Fruit fly (Drosophila melanogaster) whole organism, embryonic: Measurements from ENCODE around the gene E2f1.

Experiments
- Atf-2 ChIP-seq: fragments of 200-800 bp; sonication (Bioruptor generic); optimal IDR thresholded peaks from 2 replicates; lab custom pipeline; 2016; ENCODE audit warnings: missing biosample characterization, missing genetic modification characterization
- CG10147 ChIP-seq: fragments of 200-800 bp; sonication (Bioruptor generic); optimal IDR thresholded peaks from 2 replicates; lab custom pipeline; 2019; ENCODE audit warnings: missing biosample characterization, mild to moderate bottlenecking, missing genetic modification characterization, moderate library complexity
- CG11398 ChIP-seq: fragments of 200-800 bp; sonication (Bioruptor generic); optimal IDR thresholded peaks from 2 replicates; lab custom pipeline; 2016; ENCODE audit warnings: missing biosample characterization, missing genetic modification characterization
- CG11696 ChIP-seq: fragments of 200-800 bp; sonication (Bioruptor generic); IDR thresholded peaks from 2 replicates; pipeline ENCODE4 v1.3.6; 2022; ENCODE audit warnings: missing biosample characterization, missing genetic modification characterization
- CG12104 ChIP-seq: fragments of 200-800 bp; sonication (Bioruptor generic); optimal IDR thresholded peaks from 3 replicates; lab custom pipeline; 2016; ENCODE audit warnings: missing biosample characterization, missing genetic modification characterization
- CG18599 ChIP-seq: fragments of 200-800 bp; sonication (Bioruptor generic); optimal IDR thresholded peaks from 3 replicates; lab custom pipeline; 2017; ENCODE audit warnings: missing biosample characterization, missing genetic modification characterization, mild to moderate bottlenecking, moderate library complexity, missing genetic modification reagents
- CG18764 ChIP-seq: fragments of 200-800 bp; sonication (Bioruptor generic); optimal IDR thresholded peaks from 3 replicates; lab custom pipeline; 2016; ENCODE audit warnings: missing biosample characterization, missing genetic modification characterization
- CG2116 ChIP-seq: fragments of 200-800 bp; sonication (Bioruptor generic); optimal IDR thresholded peaks from 3 replicates; lab custom pipeline; 2018; ENCODE audit warnings: missing biosample characterization, mild to moderate bottlenecking, missing genetic modification characterization
- CG2199 ChIP-seq: fragments of 200-800 bp; sonication (Bioruptor generic); IDR thresholded peaks from 3 replicates; pipeline ENCODE4 v1.3.6; 2022; ENCODE audit warnings: missing biosample characterization, missing genetic modification characterization
- CG2202 ChIP-seq: fragments of 200-800 bp; sonication (Bioruptor generic); optimal IDR thresholded peaks from 2 replicates; lab custom pipeline; 2018; ENCODE audit warnings: missing biosample characterization, mild to moderate bottlenecking, missing genetic modification characterization
- CG30431 ChIP-seq: fragments of 200-800 bp; sonication (Bioruptor generic); optimal IDR thresholded peaks from 2 replicates; lab custom pipeline; 2017; ENCODE audit warnings: missing biosample characterization, missing genetic modification characterization
- CG32772 ChIP-seq: fragments of 200-800 bp; sonication (Bioruptor generic); IDR thresholded peaks from 2 replicates; pipeline ENCODE4 v1.3.6; 2022; ENCODE audit warnings: missing biosample characterization, missing genetic modification characterization
- CG3847 ChIP-seq: fragments of 200-800 bp; sonication (Bioruptor generic); IDR thresholded peaks from 2 replicates; pipeline ENCODE4 v1.3.6; 2022; ENCODE audit warnings: missing biosample characterization, missing genetic modification characterization
- CG5245 ChIP-seq: fragments of 200-800 bp; sonication (Bioruptor generic); optimal IDR thresholded peaks from 3 replicates; lab custom pipeline; 2016; ENCODE audit warnings: missing biosample characterization, missing genetic modification characterization
- CG6654 ChIP-seq: fragments of 200-800 bp; sonication (Bioruptor generic); optimal IDR thresholded peaks from 2 replicates; lab custom pipeline; 2017; ENCODE audit warnings: missing biosample characterization, mild to moderate bottlenecking, missing genetic modification characterization
- CG7987 ChIP-seq: fragments of 200-800 bp; sonication (Bioruptor generic); optimal IDR thresholded peaks from 2 replicates; lab custom pipeline; 2018; ENCODE audit warnings: missing biosample characterization, mild to moderate bottlenecking, missing genetic modification characterization, moderate library complexity
- Camta ChIP-seq: fragments of 200-800 bp; sonication (Bioruptor generic); optimal IDR thresholded peaks from 2 replicates; lab custom pipeline; 2016; ENCODE audit warnings: missing biosample characterization, missing genetic modification characterization
- CrebB ChIP-seq: fragments of 200-800 bp; sonication (Bioruptor generic); optimal IDR thresholded peaks from 3 replicates; lab custom pipeline; 2018; ENCODE audit warnings: missing biosample characterization, mild to moderate bottlenecking, missing genetic modification characterization
- Dp ChIP-seq: fragments of 200-800 bp; sonication (Bioruptor generic); optimal IDR thresholded peaks from 2 replicates; lab custom pipeline; 2018; ENCODE audit warnings: missing biosample characterization, mild to moderate bottlenecking, missing genetic modification characterization, moderate library complexity
- Gug ChIP-seq: fragments of 200-800 bp; sonication (Bioruptor generic); IDR thresholded peaks from 4 replicates; pipeline ENCODE4 v1.3.6; 2022; ENCODE audit warnings: missing biosample characterization, missing genetic modification characterization
- HLHmδ ChIP-seq: fragments of 200-800 bp; sonication (Bioruptor generic); optimal IDR thresholded peaks from 2 replicates; lab custom pipeline; 2018; ENCODE audit warnings: missing biosample characterization, mild to moderate bottlenecking, missing genetic modification characterization, moderate library complexity
- Hr39 ChIP-seq: fragments of >200 bp; optimal IDR thresholded peaks from 2 replicates; lab custom pipeline; 2017
- Kr ChIP-seq: fragments of 200-800 bp; sonication (Bioruptor generic); optimal IDR thresholded peaks from 2 replicates; lab custom pipeline; 2017; ENCODE audit warnings: missing biosample characterization, mild to moderate bottlenecking, missing genetic modification characterization
- Med ChIP-seq: fragments of 200-800 bp; sonication (Bioruptor generic); peaks from one replicate; lab custom pipeline; 2016; ENCODE audit warnings: missing biosample characterization, missing genetic modification characterization, mild to moderate bottlenecking, inconsistent platforms, moderate library complexity
- NC2α ChIP-seq: fragments of 200-800 bp; sonication (Bioruptor generic); optimal IDR thresholded peaks from 2 replicates; lab custom pipeline; 2016; ENCODE audit warnings: missing biosample characterization, missing genetic modification characterization
- NC2β ChIP-seq: fragments of 200-800 bp; sonication (Bioruptor generic); optimal IDR thresholded peaks from 2 replicates; lab custom pipeline; 2016; ENCODE audit warnings: missing biosample characterization, missing genetic modification characterization
- Ravus ChIP-seq: fragments of 200-800 bp; sonication (Bioruptor generic); IDR thresholded peaks from 2 replicates; pipeline ENCODE4 v1.3.6; 2022; ENCODE audit warnings: missing biosample characterization, missing genetic modification characterization
- Trl ChIP-seq, 3 experiments: fragments of >200 bp in 2 of 3; fragments of 200-800 bp in 1 of 3; sonication (Bioruptor generic) in 1 of 3; optimal IDR thresholded peaks; 2 replicates in 1 of 3; 3 replicates in 2 of 3; lab custom pipeline; 2016 to 2017; ENCODE audit warnings: missing biosample characterization in 1 of 3, missing genetic modification characterization in 1 of 3
- abd-A ChIP-seq: fragments of 200-800 bp; sonication (Bioruptor generic); optimal IDR thresholded peaks from 3 replicates; lab custom pipeline; 2019; ENCODE audit warnings: missing biosample characterization, mild to moderate bottlenecking, missing genetic modification characterization, moderate library complexity
- az2 ChIP-seq: fragments of 200-800 bp; sonication (Bioruptor generic); optimal IDR thresholded peaks from 3 replicates; lab custom pipeline; 2016; ENCODE audit warnings: missing biosample characterization, missing genetic modification characterization
- btn ChIP-seq: fragments of 200-800 bp; sonication (Bioruptor generic); optimal IDR thresholded peaks from 2 replicates; lab custom pipeline; 2016; ENCODE audit warnings: missing biosample characterization, missing genetic modification characterization
- chinmo ChIP-seq: fragments of 200-800 bp; sonication (Bioruptor generic); IDR thresholded peaks from 4 replicates; pipeline ENCODE4 v1.3.6; 2022; ENCODE audit warnings: missing biosample characterization, missing genetic modification characterization; ENCODE audit not compliant: partially characterized antibody
- ci ChIP-seq: fragments of 200-800 bp; sonication (Bioruptor generic); IDR thresholded peaks from 3 replicates; pipeline ENCODE4 v1.3.6; 2022; ENCODE audit warnings: missing biosample characterization, missing genetic modification characterization
- emc ChIP-seq: fragments of 200-800 bp; sonication (Bioruptor generic); optimal IDR thresholded peaks from 2 replicates; lab custom pipeline; 2016; ENCODE audit warnings: missing biosample characterization, missing genetic modification characterization
- en ChIP-seq: fragments of 200-800 bp; sonication (Bioruptor generic); optimal IDR thresholded peaks from 2 replicates; lab custom pipeline; 2016; ENCODE audit warnings: missing biosample characterization, missing genetic modification characterization
- eyg ChIP-seq: fragments of 200-800 bp; sonication (Bioruptor generic); optimal IDR thresholded peaks from 3 replicates; lab custom pipeline; 2016; ENCODE audit warnings: missing biosample characterization, missing genetic modification characterization
- grau ChIP-seq: fragments of 200-800 bp; optimal IDR thresholded peaks from 3 replicates; lab custom pipeline; 2019; ENCODE audit warnings: missing biosample characterization, mild to moderate bottlenecking, missing genetic modification characterization, moderate library complexity
- gt ChIP-seq: fragments of 200-800 bp; sonication (Bioruptor generic); IDR thresholded peaks from 2 replicates; pipeline ENCODE4 v1.3.6; 2022; ENCODE audit warnings: missing biosample characterization, missing genetic modification characterization
- inv ChIP-seq: fragments of 200-800 bp; sonication (Bioruptor generic); IDR thresholded peaks from 2 replicates; pipeline ENCODE4 v1.3.6; 2022; ENCODE audit warnings: missing biosample characterization, missing genetic modification characterization; ENCODE audit not compliant: partially characterized antibody
- jumu ChIP-seq: fragments of 200-800 bp; sonication (Bioruptor generic); optimal IDR thresholded peaks from 3 replicates; lab custom pipeline; 2016; ENCODE audit warnings: missing biosample characterization, missing genetic modification characterization
- kay ChIP-seq: fragments of 200-800 bp; sonication (Bioruptor generic); optimal IDR thresholded peaks from 2 replicates; lab custom pipeline; 2016; ENCODE audit warnings: missing biosample characterization, missing genetic modification characterization
- luna ChIP-seq: fragments of 200-800 bp; sonication (Bioruptor generic); optimal IDR thresholded peaks from 2 replicates; lab custom pipeline; 2016; ENCODE audit warnings: missing biosample characterization, missing genetic modification characterization
- nau ChIP-seq: fragments of 200-800 bp; sonication (Bioruptor generic); optimal IDR thresholded peaks from 3 replicates; lab custom pipeline; 2017; ENCODE audit warnings: missing biosample characterization, mild to moderate bottlenecking, missing genetic modification characterization, missing genetic modification reagents
- nmo ChIP-seq: fragments of 200-800 bp; sonication (Bioruptor generic); optimal IDR thresholded peaks from 2 replicates; lab custom pipeline; 2018; ENCODE audit warnings: missing biosample characterization, mild to moderate bottlenecking, missing genetic modification characterization, moderate library complexity
- psq ChIP-seq: fragments of 200-800 bp; sonication (Bioruptor generic); optimal IDR thresholded peaks from 2 replicates; lab custom pipeline; 2017; ENCODE audit warnings: missing biosample characterization, missing genetic modification characterization
- sim ChIP-seq: fragments of 200-800 bp; sonication (Bioruptor generic); IDR thresholded peaks from 2 replicates; pipeline ENCODE4 v1.3.6; 2022; ENCODE audit warnings: missing biosample characterization, missing genetic modification characterization
- ssp ChIP-seq: fragments of 200-800 bp; sonication (Bioruptor generic); IDR thresholded peaks from 2 replicates; pipeline ENCODE4 v1.3.6; 2022; ENCODE audit warnings: missing biosample characterization, missing genetic modification characterization
- trh ChIP-seq: fragments of 200-800 bp; sonication (Bioruptor generic); optimal IDR thresholded peaks from 2 replicates; lab custom pipeline; 2016; ENCODE audit warnings: missing biosample characterization, missing genetic modification characterization
- vnd ChIP-seq: fragments of 200-800 bp; sonication (Bioruptor generic); IDR thresholded peaks from 3 replicates; pipeline ENCODE4 v1.3.6; 2022; ENCODE audit warnings: missing biosample characterization, missing genetic modification characterization; ENCODE audit not compliant: partially characterized antibody

The E2f1 gene

DNA sequence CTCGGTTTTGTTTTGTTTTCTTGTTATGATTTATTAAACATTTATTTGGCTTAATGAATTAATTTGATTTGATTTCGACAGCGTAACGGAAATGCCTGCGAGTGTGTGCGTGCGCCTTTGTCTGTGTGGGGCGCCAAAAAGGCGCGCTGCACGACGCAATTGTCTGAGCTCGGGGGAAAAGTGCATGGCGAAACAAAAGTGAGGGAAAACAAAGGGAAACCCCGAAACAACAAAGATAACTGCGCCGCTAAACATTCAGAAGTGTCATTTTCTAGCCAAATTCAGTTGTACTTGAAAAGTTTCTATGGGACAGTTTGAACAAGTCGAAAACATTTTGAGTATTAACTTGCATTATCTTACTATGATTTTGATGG lies 69.3 kb downstream of the E2f1 start (continued):
- TF ChIP-seq gt (GFP tag; lab: Robert Waterston, UW): 0 out of 2 replicates have a peak, but pooled peaks have one; percentile 16
- TF ChIP-seq jumu (GFP tag; lab: Kevin White, UChicago): no peak
- no peak for TF ChIP-seq nau
- TF ChIP-seq ci (GFP tag; lab: Robert Waterston, UW): peak; percentile 66
- TF ChIP-seq CG2199: peak; percentile 27; the same call in 1 of the 3 replicates
- TF ChIP-seq CG3847 (GFP tag; lab: Robert Waterston, UW): peak; percentile 27; the same call in 1 of the 2 replicates
- TF ChIP-seq CG18599 (GFP tag; lab: Kevin White, UChicago): no peak
- TF ChIP-seq CG18764 (GFP tag; lab: Kevin White, UChicago): peak; percentile 92
- no peak for TF ChIP-seq Camta (GFP tag; lab: Kevin White, UChicago)
- no peak for TF ChIP-seq en (GFP tag; lab: Kevin White, UChicago)
- TF ChIP-seq inv (GFP tag; lab: Robert Waterston, UW): no peak
- TF ChIP-seq Gug: no peak

DNA sequence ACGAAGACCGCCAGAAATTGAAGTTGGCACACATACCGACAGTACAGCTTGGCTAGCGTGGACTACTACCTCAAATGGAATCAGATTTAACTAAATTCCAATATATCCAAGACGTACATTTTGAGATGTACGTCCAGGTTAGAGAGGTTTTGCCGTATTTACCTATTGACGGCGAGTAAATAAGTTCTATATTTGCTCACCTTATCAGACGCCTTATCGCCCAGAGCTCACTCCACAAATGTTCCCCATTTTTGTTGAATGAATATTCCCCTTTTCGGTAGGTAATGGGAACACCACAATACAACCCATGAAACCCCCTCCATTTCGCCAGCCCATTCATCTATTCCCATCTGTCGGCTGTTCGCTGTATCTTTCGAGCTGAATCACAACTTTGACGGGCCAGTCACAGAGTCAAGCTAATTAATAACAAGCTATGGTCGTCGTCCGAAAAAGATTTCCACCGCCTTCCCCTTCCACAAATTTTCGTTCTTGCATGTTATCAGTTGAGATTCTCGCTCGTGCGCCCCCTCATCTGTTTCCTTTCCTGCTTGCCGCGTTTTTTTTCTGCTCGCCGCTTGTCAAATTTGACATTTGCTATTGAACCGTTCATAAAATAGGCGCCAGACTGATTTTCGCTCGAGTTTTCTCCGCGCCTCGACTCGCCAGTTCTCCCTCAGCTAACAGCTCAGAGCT lies 69.8 kb downstream of the E2f1 start:
- peak; percentile 56 for TF ChIP-seq abd-A
- TF ChIP-seq CG30431 (GFP tag; lab: Kevin White, UChicago): peak; percentile 93
- TF ChIP-seq Dp (GFP tag; lab: Kevin White, UChicago): no peak
- peak; percentile 80 for TF ChIP-seq az2 (GFP tag; lab: Kevin White, UChicago)
- TF ChIP-seq NC2β (GFP tag; lab: Kevin White, UChicago): peak; percentile 97
- peak; percentile 74 for TF ChIP-seq Ravus (GFP tag; lab: Robert Waterston, UW)
- peak; percentile 92 for TF ChIP-seq psq (GFP tag; lab: Kevin White, UChicago)
- TF ChIP-seq CG2202: peak; percentile 98
- peak; percentile 92 for TF ChIP-seq CrebB
- peak; percentile 97 for TF ChIP-seq trh (GFP tag; lab: Kevin White, UChicago)
- TF ChIP-seq luna (GFP tag; lab: Kevin White, UChicago): peak; percentile 80
- peak; percentile 77 for TF ChIP-seq CG6654 (GFP tag; lab: Kevin White, UChicago)
- TF ChIP-seq CG5245 (GFP tag; lab: Kevin White, UChicago): peak; percentile 94
- peak; percentile 78 for TF ChIP-seq ssp (GFP tag; lab: Robert Waterston, UW)
- TF ChIP-seq Med (GFP tag; lab: Kevin White, UChicago): peak; percentile 98
- peak; percentile 97 for TF ChIP-seq btn (GFP tag; lab: Kevin White, UChicago)
- peak; percentile 98 for TF ChIP-seq CG11398
- peak; percentile 95 for TF ChIP-seq Atf-2
- TF ChIP-seq CG7987 (GFP tag; lab: Kevin White, UChicago): peak; percentile 97
- peak; percentile 89 for TF ChIP-seq emc
- TF ChIP-seq eyg: peak; percentile 94
- peak; percentile 91 for TF ChIP-seq CG11696 (GFP tag; lab: Robert Waterston, UW)
- no peak for TF ChIP-seq Hr39 (lab: Kevin White, UChicago)
- TF ChIP-seq Kr (GFP tag; lab: Kevin White, UChicago): peak; percentile 91
- no peak for TF ChIP-seq vnd (GFP tag; lab: Robert Waterston, UW)
- peak; percentile 97 for TF ChIP-seq grau (tag; lab: Kevin White, UChicago)
- TF ChIP-seq nmo: peak; percentile 73
- TF ChIP-seq CG32772 (GFP tag; lab: Robert Waterston, UW): peak; percentile 88
- TF ChIP-seq Gug: peak; percentile 78
- peak; percentile 82 for TF ChIP-seq CG2116
- peak; percentile 96 for TF ChIP-seq HLHmδ (GFP tag; lab: Kevin White, UChicago)
- TF ChIP-seq NC2α (GFP tag; lab: Kevin White, UChicago): peak; percentile 97
- TF ChIP-seq CG12104 (GFP tag; lab: Kevin White, UChicago): peak; percentile 97
- TF ChIP-seq Trl (optimal IDR thresholded peaks at IDR 0.05; lab: Kevin White, UChicago): no peak
- peak; percentile 97 for TF ChIP-seq Trl (GFP tag; optimal IDR thresholded peaks at IDR 0.05; lab: Kevin White, UChicago)
- TF ChIP-seq kay (GFP tag; lab: Kevin White, UChicago): peak; percentile 94
- peak; percentile 78; the same call in 2 of the 4 replicates for TF ChIP-seq chinmo
- peak; percentile 85 for TF ChIP-seq CG10147 (GFP tag; lab: Kevin White, UChicago)
- peak; percentile 96 for TF ChIP-seq sim
